Worm (Caenorhabditis elegans) whole organism, late embryonic: ENCODE measurements around the gene acdh-12.

Experiments used
- C38D4.7 ChIP-seq: fragments of 200-800 bp; sonication (Bioruptor generic); optimal IDR thresholded peaks from 2 replicates; lab custom pipeline; 2018; ENCODE audit warnings: mild to moderate bottlenecking, missing genetic modification characterization, moderate library complexity, missing compliant biosample characterization
- F13H6.1 ChIP-seq: sonication (generic microtip); optimal IDR thresholded peaks from 2 replicates; lab custom pipeline; 2016; ENCODE audit warnings: missing genetic modification characterization, missing compliant biosample characterization
- Y22D7AL.16 ChIP-seq: sonication (generic microtip); optimal IDR thresholded peaks from 2 replicates; lab custom pipeline; 2016; ENCODE audit warnings: missing genetic modification characterization, missing compliant biosample characterization
- ahr-1 ChIP-seq: sonication (generic microtip); optimal IDR thresholded peaks from 2 replicates; lab custom pipeline; 2016; ENCODE audit warnings: missing genetic modification characterization, missing compliant biosample characterization
- ama-1 ChIP-seq: fragments of 150-350 bp; optimal IDR thresholded peaks from 2 replicates; lab custom pipeline; 2014
- ceh-14 ChIP-seq: sonication (generic microtip); optimal IDR thresholded peaks from 2 replicates; lab custom pipeline; 2016; ENCODE audit warnings: missing genotype, missing genetic modification characterization, missing compliant biosample characterization
- ceh-19 ChIP-seq: fragments of 200-800 bp; sonication (Bioruptor generic); optimal IDR thresholded peaks from 2 replicates; lab custom pipeline; 2018; ENCODE audit warnings: mild to moderate bottlenecking, missing genetic modification characterization, missing compliant biosample characterization
- ceh-2 ChIP-seq: sonication (generic microtip); optimal IDR thresholded peaks from 2 replicates; lab custom pipeline; 2016; ENCODE audit warnings: missing genotype, missing genetic modification characterization, missing compliant biosample characterization
- ceh-22 ChIP-seq: sonication (generic microtip); optimal IDR thresholded peaks from 2 replicates; lab custom pipeline; 2017; ENCODE audit warnings: missing biosample characterization, missing genetic modification characterization
- ceh-31 ChIP-seq: sonication (generic microtip); optimal IDR thresholded peaks from 2 replicates; lab custom pipeline; 2016; ENCODE audit warnings: missing genetic modification characterization, missing compliant biosample characterization
- ceh-34 ChIP-seq: sonication (generic microtip); optimal IDR thresholded peaks from 2 replicates; lab custom pipeline; 2016; ENCODE audit warnings: mild to moderate bottlenecking, missing genetic modification characterization, missing compliant biosample characterization
- ceh-45 ChIP-seq: fragments of 200-800 bp; sonication (Bioruptor generic); IDR thresholded peaks from 2 replicates; pipeline ENCODE4 v1.3.6; 2022; ENCODE audit warnings: missing genetic modification reagents, missing genetic modification characterization, missing compliant biosample characterization
- ceh-48 ChIP-seq: sonication (generic microtip); optimal IDR thresholded peaks from 2 replicates; lab custom pipeline; 2016; ENCODE audit warnings: missing genetic modification characterization, inconsistent platforms, missing compliant biosample characterization
- dmd-4 ChIP-seq: sonication (generic microtip); optimal IDR thresholded peaks from 2 replicates; lab custom pipeline; 2016; ENCODE audit warnings: borderline replicate concordance, missing genetic modification characterization, missing compliant biosample characterization
- elt-2 ChIP-seq: sonication (generic microtip); optimal IDR thresholded peaks from 2 replicates; lab custom pipeline; 2016; ENCODE audit warnings: missing genetic modification reagents, missing genetic modification characterization, missing compliant biosample characterization
- eyg-1 ChIP-seq: sonication (generic microtip); optimal IDR thresholded peaks from 2 replicates; lab custom pipeline; 2016; ENCODE audit warnings: missing genotype, missing genetic modification characterization, missing compliant biosample characterization
- fkh-10 ChIP-seq: fragments of 150-350 bp; optimal IDR thresholded peaks from 2 replicates; lab custom pipeline; 2014; ENCODE audit warnings: missing biosample characterization, missing genetic modification reagents, missing genetic modification characterization
- gmeb-2 ChIP-seq: sonication (generic microtip); optimal IDR thresholded peaks from 2 replicates; lab custom pipeline; 2016; ENCODE audit warnings: missing genetic modification characterization, inconsistent platforms, missing compliant biosample characterization
- hlh-13 ChIP-seq: fragments of 200-800 bp; sonication (Bioruptor generic); optimal IDR thresholded peaks from 2 replicates; lab custom pipeline; 2018; ENCODE audit warnings: mild to moderate bottlenecking, missing genetic modification characterization, missing compliant biosample characterization
- hlh-15 ChIP-seq: sonication (generic microtip); optimal IDR thresholded peaks from 2 replicates; lab custom pipeline; 2016; ENCODE audit warnings: missing genetic modification characterization, missing compliant biosample characterization
- hlh-8 ChIP-seq: sonication (generic microtip); optimal IDR thresholded peaks from 2 replicates; lab custom pipeline; 2016; ENCODE audit warnings: missing genotype, missing genetic modification characterization, missing compliant biosample characterization
- lin-11 ChIP-seq: fragments of 200-800 bp; sonication (Bioruptor generic); optimal IDR thresholded peaks from 2 replicates; lab custom pipeline; 2018; ENCODE audit warnings: mild to moderate bottlenecking, missing genetic modification characterization, missing compliant biosample characterization
- madf-2 ChIP-seq: sonication (generic microtip); optimal IDR thresholded peaks from 2 replicates; lab custom pipeline; 2017; ENCODE audit warnings: missing genetic modification characterization, missing compliant biosample characterization
- npax-4 ChIP-seq: sonication (generic microtip); optimal IDR thresholded peaks from 2 replicates; lab custom pipeline; 2016; ENCODE audit warnings: missing genetic modification characterization, missing compliant biosample characterization
- odd-2 ChIP-seq: sonication (generic microtip); optimal IDR thresholded peaks from 2 replicates; lab custom pipeline; 2017; ENCODE audit warnings: antibody characterized with exemption, mild to moderate bottlenecking, missing genetic modification characterization, missing compliant biosample characterization
- pat-9 ChIP-seq: fragments of 200-800 bp; sonication (Bioruptor generic); optimal IDR thresholded peaks from 2 replicates; lab custom pipeline; 2018; ENCODE audit warnings: mild to moderate bottlenecking, missing genetic modification characterization, moderate library complexity, missing compliant biosample characterization
- rnt-1 ChIP-seq: sonication (generic microtip); optimal IDR thresholded peaks from 2 replicates; lab custom pipeline; 2016; ENCODE audit warnings: missing genetic modification characterization, missing compliant biosample characterization
- sdc-2 ChIP-seq: sonication (generic microtip); optimal IDR thresholded peaks from 2 replicates; lab custom pipeline; 2016; ENCODE audit warnings: missing genotype, missing genetic modification characterization, missing compliant biosample characterization
- sox-4 ChIP-seq: sonication (generic microtip); optimal IDR thresholded peaks from 2 replicates; lab custom pipeline; 2017; ENCODE audit warnings: mild to moderate bottlenecking, missing genetic modification characterization, inconsistent platforms, missing compliant biosample characterization
- tbx-7 ChIP-seq: sonication (generic microtip); optimal IDR thresholded peaks from 2 replicates; lab custom pipeline; 2016; ENCODE audit warnings: missing genotype, missing genetic modification characterization, missing compliant biosample characterization
- ttx-3 ChIP-seq: sonication (generic microtip); optimal IDR thresholded peaks from 2 replicates; lab custom pipeline; 2016; ENCODE audit warnings: missing genetic modification reagents, missing genetic modification characterization, missing compliant biosample characterization
- unc-42 ChIP-seq: sonication (generic microtip); optimal IDR thresholded peaks from 2 replicates; lab custom pipeline; 2016; ENCODE audit warnings: missing genotype, missing genetic modification characterization, missing compliant biosample characterization
- unc-55 ChIP-seq: sonication (generic microtip); optimal IDR thresholded peaks from 2 replicates; lab custom pipeline; 2017; ENCODE audit warnings: missing biosample characterization, missing genetic modification reagents, missing genetic modification characterization
- unc-86 ChIP-seq: sonication (generic microtip); optimal IDR thresholded peaks from 2 replicates; lab custom pipeline; 2016; ENCODE audit warnings: missing genetic modification characterization, missing compliant biosample characterization
- ztf-16 ChIP-seq: sonication (generic microtip); optimal IDR thresholded peaks from 2 replicates; lab custom pipeline; 2017; ENCODE audit warnings: missing genetic modification characterization, missing compliant biosample characterization

The acdh-12 gene

DNA sequence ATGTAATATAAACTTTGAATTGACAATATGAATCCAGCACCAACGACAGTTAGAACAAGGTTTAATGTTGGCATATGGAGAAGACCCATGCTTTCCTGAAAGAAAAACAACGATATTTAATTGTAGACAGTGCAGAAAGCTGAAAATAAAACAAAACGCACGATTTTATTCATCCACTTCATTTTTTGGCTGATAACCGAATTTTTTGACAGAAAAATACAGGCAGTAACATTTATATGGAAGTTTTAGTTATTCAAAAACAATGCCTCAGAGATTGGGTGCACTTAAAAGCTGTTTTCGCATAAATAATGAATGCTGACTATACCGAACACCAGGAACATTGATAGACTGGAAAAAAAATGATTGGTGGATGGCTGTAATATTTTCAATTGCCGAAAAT, 29.7 kb downstream of the acdh-12 start, which contains the start of gene mfsd-13.2:
Gene mfsd-13.2, minus strand, starts transcription at position 101 of the 400 bp plus-strand sequence.
- TF ChIP-seq elt-2 (no peak), sdc-2 (tag; lab: Kevin White, UChicago) (no peak), ceh-34 (tag; lab: Kevin White, UChicago) (no peak), sox-4 (tag; lab: Kevin White, UChicago) (no peak), npax-4 (no peak), Y22D7AL.16 (no peak), madf-2 (tag; lab: Kevin White, UChicago) (no peak), C38D4.7 (no peak), eyg-1 (no peak), ttx-3 (tag; lab: Kevin White, UChicago) (no peak), ceh-22 (tag; lab: Kevin White, UChicago) (no peak), dmd-4 (tag; lab: Kevin White, UChicago) (no peak)

DNA sequence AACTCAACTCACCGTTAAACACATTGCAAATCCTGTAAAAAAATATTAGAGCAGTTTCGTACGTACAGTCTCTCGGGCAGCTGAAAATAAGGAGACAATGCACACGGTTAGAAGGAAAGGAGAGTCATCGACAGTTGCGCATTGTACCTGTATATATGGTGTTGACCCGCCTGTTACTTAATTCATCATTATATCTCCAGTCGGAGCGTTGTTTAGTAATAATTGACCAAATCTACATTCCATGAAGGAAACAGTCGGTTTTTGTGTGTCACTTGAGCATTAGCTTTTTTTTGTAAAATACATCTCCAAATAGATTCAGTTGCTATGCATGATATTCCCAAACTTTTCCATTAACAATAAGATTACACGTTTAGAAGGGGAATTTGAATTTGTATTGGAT, 33.9 kb downstream of the acdh-12 start, which contains the start of gene C27H5.12:
Gene C27H5.12, minus strand, starts transcription at position 101 of the 400 bp plus-strand sequence.
- TF ChIP-seq pat-9 (tag; lab: Kevin White, UChicago) (no peak), lin-11 (tag; lab: Kevin White, UChicago) (no peak), ceh-31 (tag; lab: Kevin White, UChicago) (no peak), unc-55 (GFP tag; lab: Kevin White, UChicago) (no peak), F13H6.1 (tag; lab: Kevin White, UChicago) (no peak), hlh-15 (tag; lab: Kevin White, UChicago) (no peak), odd-2 (tag; lab: Kevin White, UChicago) (no peak), ama-1 (lab: Kevin White, UChicago) (no peak), ceh-48 (tag; lab: Kevin White, UChicago) (no peak), gmeb-2 (tag; lab: Kevin White, UChicago) (no peak), unc-42 (no peak), C38D4.7 (no peak), npax-4 (no peak), ahr-1 (no peak), ztf-16 (tag; lab: Kevin White, UChicago) (no peak), rnt-1 (tag; lab: Kevin White, UChicago) (no peak), tbx-7 (tag; lab: Kevin White, UChicago) (no peak), hlh-13 (GFP tag; lab: Kevin White, UChicago) (no peak), ceh-14 (tag; lab: Kevin White, UChicago) (no peak), fkh-10 (no peak)

DNA sequence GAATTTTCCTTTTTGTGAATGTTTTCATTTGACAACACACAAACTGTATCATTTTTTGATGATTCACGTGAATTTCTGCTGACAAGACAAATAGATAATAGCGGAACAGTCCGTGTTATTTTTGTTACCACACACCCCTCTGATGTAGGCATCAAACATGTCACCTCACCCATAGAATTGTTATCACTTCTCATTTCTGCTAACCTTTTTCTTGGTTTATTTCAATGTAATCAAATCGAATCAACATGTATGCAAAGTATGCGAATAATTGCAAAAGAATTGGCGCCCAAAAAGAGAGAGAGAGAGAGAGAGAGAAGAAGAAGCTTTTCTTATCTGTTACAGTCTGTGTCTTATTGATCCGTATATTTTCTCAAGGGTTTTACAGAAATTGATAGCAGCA, 38.0 kb downstream of the acdh-12 start:
- TF ChIP-seq unc-86 (tag; lab: Kevin White, UChicago) (no peak), hlh-13 (GFP tag; lab: Kevin White, UChicago) (no peak), ceh-19 (no peak), ceh-45 (no peak), elt-2 (peak; percentile 61)

DNA sequence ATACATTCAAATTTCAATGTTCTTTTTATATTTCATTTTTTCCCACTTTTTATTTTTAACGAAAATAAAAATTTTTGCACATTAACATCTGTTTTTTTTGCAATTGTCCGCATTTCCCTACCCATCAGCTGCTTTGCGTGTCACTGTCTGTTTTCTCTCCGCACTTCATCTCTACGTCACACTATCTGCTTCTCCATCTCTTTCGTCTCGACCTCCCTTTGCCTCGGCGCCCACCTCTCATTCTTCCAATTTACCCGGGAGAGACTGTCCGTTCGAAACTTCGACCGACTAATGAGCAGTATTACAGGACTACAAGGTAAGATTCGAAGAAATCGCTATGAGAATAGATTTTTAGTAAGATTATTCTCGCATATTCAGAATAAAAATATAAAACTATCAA, 40.0 kb downstream of the acdh-12 start, which contains the start of gene C27H5.2:
Gene C27H5.2, plus strand, starts transcription at position 190 of the 400 bp plus-strand sequence.
- TF ChIP-seq ztf-16 (tag; lab: Kevin White, UChicago) (no peak), eyg-1 (no peak), C38D4.7 (no peak), ceh-2 (tag; lab: Kevin White, UChicago) (no peak), ama-1 (lab: Kevin White, UChicago) (peak; percentile 47), madf-2 (tag; lab: Kevin White, UChicago) (no peak)
- TF ChIP-seq, all 69 proteins: peak for 1

- TF ChIP-seq hlh-8 = no peak
These were observed 40.7 kb downstream of the acdh-12 start for ce11 chrII:7154711-7155110.
